Fruit fly (Drosophila melanogaster): ENCODE results near the gene CG32091.

CG32091 gene

DNA sequence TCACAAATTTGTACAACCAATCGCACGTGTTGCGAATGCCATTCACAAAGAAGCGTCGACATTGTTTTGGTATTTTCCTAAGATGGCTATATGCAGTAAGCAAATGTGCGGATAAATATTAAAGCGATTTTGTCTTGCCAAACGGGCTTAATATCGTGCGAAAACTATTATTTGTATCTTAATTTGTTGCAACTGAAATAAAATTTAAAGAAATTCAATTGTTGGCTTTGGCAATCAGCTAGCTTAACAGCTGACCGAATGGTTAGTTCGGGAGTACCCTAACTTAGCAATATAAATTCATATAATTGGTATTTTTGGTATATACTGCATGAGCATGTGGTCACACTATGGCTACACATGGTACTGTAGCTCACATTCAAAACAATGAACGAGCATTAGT is 17.2 kb downstream of the CG32091 start, which contains the start of the genes RIOK1 and Polr3H (continued):
- TF ChIP-seq Dll (GFP tag; IDR thresholded peaks at IDR 0.05; ENCODE audit: partially characterized antibody) = peak; percentile 54; the same call in 1 of the 4 replicates
- peak; percentile 71 for TF ChIP-seq CG4820 (GFP tag; optimal IDR thresholded peaks at IDR 0.05)
- TF ChIP-seq ro (GFP tag; IDR thresholded peaks at IDR 0.05) = no peak
- TF ChIP-seq sr (GFP tag; IDR thresholded peaks at IDR 0.05) = no peak
- TF ChIP-seq CG1832 (GFP tag; optimal IDR thresholded peaks at IDR 0.05) = no peak
- TF ChIP-seq zfh1 (GFP tag; IDR thresholded peaks at IDR 0.05) = peak; percentile 48; the same call in 2 of the 3 replicates
- TF ChIP-seq her (GFP tag; optimal IDR thresholded peaks at IDR 0.05) = peak; percentile 63
- no peak for TF ChIP-seq Stat92E (GFP tag; optimal IDR thresholded peaks at IDR 0.05)
- no peak for TF ChIP-seq fd102C (GFP tag; optimal IDR thresholded peaks at IDR 0.05)
- no peak for TF ChIP-seq CG6791 (GFP tag; IDR thresholded peaks at IDR 0.05; ENCODE audit: partially characterized antibody)
- TF ChIP-seq CG14014 (GFP tag; IDR thresholded peaks at IDR 0.05) = peak; percentile 68
- peak; percentile 4 for TF ChIP-seq tup (GFP tag; optimal IDR thresholded peaks at IDR 0.05)
- no peak for TF ChIP-seq otp (GFP tag; IDR thresholded peaks at IDR 0.05)
- TF ChIP-seq CG12744 (GFP tag; optimal IDR thresholded peaks at IDR 0.05) = no peak
- no peak for TF ChIP-seq CG9437 (GFP tag; optimal IDR thresholded peaks at IDR 0.05)
- no peak for TF ChIP-seq Hr39 (optimal IDR thresholded peaks at IDR 0.05)
- TF ChIP-seq CG4328 (GFP tag; optimal IDR thresholded peaks at IDR 0.05) = no peak
- TF ChIP-seq D (optimal IDR thresholded peaks at IDR 0.05) = no peak
- no peak for TF ChIP-seq D (GFP tag; optimal IDR thresholded peaks at IDR 0.05)
- TF ChIP-seq sug (tag; optimal IDR thresholded peaks at IDR 0.05) = no peak
- peak; percentile 20 for TF ChIP-seq bab2 (GFP tag; optimal IDR thresholded peaks at IDR 0.05)
- TF ChIP-seq knrl (GFP tag; IDR thresholded peaks at IDR 0.05; ENCODE audit: partially characterized antibody) = no peak; the same call in 2 of the 3 replicates
- TF ChIP-seq CG5953 (GFP tag; IDR thresholded peaks at IDR 0.05) = no peak
- TF ChIP-seq CG14965 (GFP tag; optimal IDR thresholded peaks at IDR 0.05; ENCODE audit: borderline replicate concordance) = peak; percentile 3
- TF ChIP-seq dysf (GFP tag; IDR thresholded peaks at IDR 0.05) = peak; percentile 66
- no peak for TF ChIP-seq Dip2 (GFP tag; IDR thresholded peaks at IDR 0.05)
- no peak for TF ChIP-seq Blimp-1 (GFP tag; optimal IDR thresholded peaks at IDR 0.05)
- TF ChIP-seq B-H2 (GFP tag; optimal IDR thresholded peaks at IDR 0.05) = no peak
- no peak for TF ChIP-seq CG13894 (tag; optimal IDR thresholded peaks at IDR 0.05)
- peak; percentile 80 to 83 for TF ChIP-seq dpn (GFP tag; optimal IDR thresholded peaks at IDR 0.05)

dm6 chr3L:11656189-11656588 is 25.0 kb downstream of the CG32091 start:
- TF ChIP-seq CG16863 (GFP tag; optimal IDR thresholded peaks at IDR 0.05) (no peak), ash1 (GFP tag; optimal IDR thresholded peaks at IDR 0.05) (no peak), prd (optimal IDR thresholded peaks at IDR 0.05) (no peak), prd (GFP tag; IDR thresholded peaks at IDR 0.05) (peak; percentile 53), CG3407 (GFP tag; optimal IDR thresholded peaks at IDR 0.05) (no peak), CG11723 (GFP tag; optimal IDR thresholded peaks at IDR 0.05) (no peak), NC2α (GFP tag; optimal IDR thresholded peaks at IDR 0.05) (no peak), lmd (GFP tag; IDR thresholded peaks at IDR 0.05) (peak; percentile 37; the same call in 1 of the 2 replicates), Xrp1 (GFP tag; IDR thresholded peaks at IDR 0.05) (no peak), dan (GFP tag; IDR thresholded peaks at IDR 0.05) (no peak), sens (GFP tag) (peak; percentile 51), CG11247 (GFP tag; IDR thresholded peaks at IDR 0.05) (no peak), CG12299 (tag; optimal IDR thresholded peaks at IDR 0.05) (no peak), ap (GFP tag; IDR thresholded peaks at IDR 0.05) (peak; percentile 18; the same call in 1 of the 2 replicates), CG13287 (GFP tag; IDR thresholded peaks at IDR 0.05; ENCODE audit: partially characterized antibody) (no peak), Antp (GFP tag; optimal IDR thresholded peaks at IDR 0.05) (no peak), sd (tag; optimal IDR thresholded peaks at IDR 0.05) (no peak), CG14441 (GFP tag; IDR thresholded peaks at IDR 0.05) (no peak), kni (GFP tag; optimal IDR thresholded peaks at IDR 0.05) (no peak), esg (GFP tag; conservative IDR thresholded peaks at IDR 0.05) (0 out of 2 replicates have a peak, but pooled peaks have one; percentile 13), slou (GFP tag; optimal IDR thresholded peaks at IDR 0.05) (no peak), ci (GFP tag; IDR thresholded peaks at IDR 0.05) (0 out of 3 replicates have a peak, but pooled peaks have one; percentile 28), CG18599 (GFP tag; optimal IDR thresholded peaks at IDR 0.05) (no peak), Stat92E (GFP tag; optimal IDR thresholded peaks at IDR 0.05) (no peak)
